Worm (Caenorhabditis elegans): ENCODE data around the gene T26H10.2.

Gene T26H10.2

ce11 chrV:11424565-11424964 lies at the start of gene T26H10.2:
T26H10.2 (minus strand) TSS chrV:11424665.
- TF ChIP-seq dao-5 (tag; optimal IDR thresholded peaks at IDR 0.05) (no peak), W03F9.2 (tag; optimal IDR thresholded peaks at IDR 0.05) (no peak), him-1 (tag; optimal IDR thresholded peaks at IDR 0.05) (no peak)

ce11 chrV:11472209-11472608 lies 47.7 kb upstream of the T26H10.2 start, which contains the start of the genes nas-20 and nas-21:
nas-20 (minus strand) TSS chrV:11472309.
nas-21 (plus strand) TSS chrV:11472564.
- TF ChIP-seq dao-5 (tag; optimal IDR thresholded peaks at IDR 0.05) = no peak
- TF ChIP-seq W03F9.2 (tag; optimal IDR thresholded peaks at IDR 0.05) = no peak
- no peak for TF ChIP-seq him-1 (tag; optimal IDR thresholded peaks at IDR 0.05)

DNA sequence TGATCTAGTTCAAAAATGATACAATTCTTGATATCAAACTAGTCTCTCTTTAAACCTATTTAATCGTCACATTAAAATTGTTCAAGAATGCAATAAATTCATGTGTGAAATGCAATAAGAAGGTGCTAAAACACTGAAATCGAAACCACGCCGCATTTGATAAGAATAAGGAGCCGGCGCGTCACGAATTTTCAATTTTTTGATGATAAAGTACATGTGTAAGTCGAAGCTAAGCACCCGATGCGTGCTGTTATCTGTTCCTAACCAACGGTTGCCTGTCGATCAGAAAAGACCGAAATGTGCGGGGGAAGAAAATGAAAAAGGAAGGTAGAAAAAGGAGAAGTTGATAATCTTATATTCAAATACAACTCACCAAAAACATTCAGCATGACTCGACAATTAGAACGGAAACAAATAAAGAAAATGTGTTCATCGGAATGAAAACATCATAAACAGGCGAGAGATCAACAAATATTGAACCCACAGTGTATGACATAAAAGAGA lies 45.8 kb upstream of the T26H10.2 start, which contains the start of gene aat-6:
aat-6 (minus strand) TSS at position 454 of the 504 bp plus-strand sequence.
- TF ChIP-seq W03F9.2 (tag; optimal IDR thresholded peaks at IDR 0.05) = no peak
- TF ChIP-seq him-1 (tag; optimal IDR thresholded peaks at IDR 0.05) = no peak
- TF ChIP-seq dao-5 (tag; optimal IDR thresholded peaks at IDR 0.05) = no peak

DNA sequence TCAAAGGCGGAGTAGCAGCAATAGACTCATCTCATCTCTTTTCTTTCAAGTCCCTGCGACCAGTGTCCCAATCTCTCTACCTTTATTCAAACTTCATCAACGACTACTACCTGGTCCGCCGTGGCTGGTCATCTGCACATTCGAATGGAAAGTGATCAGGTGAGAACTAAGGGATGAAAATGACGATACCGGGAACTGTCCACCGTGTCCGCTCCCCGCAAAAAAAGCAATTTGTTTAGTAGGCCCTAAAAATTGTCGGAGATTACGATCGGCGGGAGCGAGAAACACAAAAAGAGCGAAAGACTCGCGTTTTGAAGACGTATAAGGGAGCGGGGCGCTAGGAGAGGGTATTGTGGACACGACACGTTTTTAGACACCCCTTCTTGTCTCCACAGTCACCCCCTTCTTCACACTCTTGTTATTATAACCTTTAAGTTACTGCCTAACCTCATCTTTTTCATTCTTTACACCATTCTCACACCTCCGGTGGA lies 38.5 kb upstream of the T26H10.2 start, which contains the start of gene zipt-16:
zipt-16 (plus strand) TSS at position 51 of the 491 bp plus-strand sequence.
- TF ChIP-seq him-1 (tag; optimal IDR thresholded peaks at IDR 0.05) = no peak
- TF ChIP-seq dao-5 (tag; optimal IDR thresholded peaks at IDR 0.05) = no peak
- TF ChIP-seq W03F9.2 (tag; optimal IDR thresholded peaks at IDR 0.05) = no peak

DNA sequence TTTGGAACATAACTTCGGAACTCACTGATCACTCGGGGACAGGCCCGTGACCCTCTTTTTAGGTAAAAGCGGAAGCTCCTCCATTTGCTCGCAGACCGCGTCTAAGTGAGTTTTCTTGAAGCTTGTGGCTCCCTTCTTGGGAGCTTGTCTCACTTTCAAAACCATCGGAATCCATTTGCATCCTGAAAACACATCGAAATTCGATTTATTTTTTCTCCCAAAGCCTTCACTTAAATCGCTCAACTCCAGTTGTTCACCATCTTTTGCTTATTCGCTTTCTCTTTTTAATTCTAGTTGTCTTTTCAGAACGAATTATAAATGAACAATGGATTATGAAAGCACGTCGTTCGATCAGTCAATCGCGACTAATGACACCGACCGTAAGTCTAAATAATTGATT lies 34.8 kb upstream of the T26H10.2 start, which contains the start of gene T11F9.1:
T11F9.1 (plus strand) TSS at position 301 of the 400 bp plus-strand sequence.
- TF ChIP-seq dao-5 (tag; optimal IDR thresholded peaks at IDR 0.05) = no peak
- no peak for TF ChIP-seq him-1 (tag; optimal IDR thresholded peaks at IDR 0.05)
- TF ChIP-seq W03F9.2 (tag; optimal IDR thresholded peaks at IDR 0.05) = no peak

- TF ChIP-seq W03F9.2 (tag; optimal IDR thresholded peaks at IDR 0.05) = no peak
- TF ChIP-seq dao-5 (tag; optimal IDR thresholded peaks at IDR 0.05) = no peak
- TF ChIP-seq him-1 (tag; optimal IDR thresholded peaks at IDR 0.05) = no peak
These were observed 30.5 kb upstream of the T26H10.2 start for ce11 chrV:11454917-11455316.

DNA sequence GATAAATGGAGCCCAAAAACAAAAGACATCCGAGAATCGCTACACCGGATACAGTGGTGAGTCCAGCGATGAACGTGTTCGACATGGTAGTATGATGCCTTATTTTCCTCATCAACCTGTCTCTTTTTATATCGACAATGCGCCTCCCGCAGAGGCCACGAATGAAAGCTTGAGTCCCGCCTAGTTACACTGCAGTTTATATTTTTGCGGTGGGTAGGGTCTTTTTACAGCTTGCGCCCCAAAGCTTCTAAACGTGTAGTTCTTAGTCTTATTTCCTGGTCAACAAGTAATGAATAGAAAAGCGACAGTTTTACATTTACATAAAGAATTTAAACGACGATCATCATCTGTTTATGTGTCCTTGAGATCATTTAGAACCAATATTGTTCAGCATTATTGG lies 25.8 kb upstream of the T26H10.2 start, which contains the start of gene col-156:
col-156 (minus strand) TSS at position 101 of the 400 bp plus-strand sequence.
- TF ChIP-seq dao-5 (tag; optimal IDR thresholded peaks at IDR 0.05) (no peak), him-1 (tag; optimal IDR thresholded peaks at IDR 0.05) (no peak), W03F9.2 (tag; optimal IDR thresholded peaks at IDR 0.05) (no peak)

- TF ChIP-seq him-1 (tag; optimal IDR thresholded peaks at IDR 0.05) = no peak
- TF ChIP-seq W03F9.2 (tag; optimal IDR thresholded peaks at IDR 0.05) = no peak
- no peak for TF ChIP-seq dao-5 (tag; optimal IDR thresholded peaks at IDR 0.05)
These were observed 24.9 kb upstream of the T26H10.2 start for ce11 chrV:11449404-11449803.

DNA sequence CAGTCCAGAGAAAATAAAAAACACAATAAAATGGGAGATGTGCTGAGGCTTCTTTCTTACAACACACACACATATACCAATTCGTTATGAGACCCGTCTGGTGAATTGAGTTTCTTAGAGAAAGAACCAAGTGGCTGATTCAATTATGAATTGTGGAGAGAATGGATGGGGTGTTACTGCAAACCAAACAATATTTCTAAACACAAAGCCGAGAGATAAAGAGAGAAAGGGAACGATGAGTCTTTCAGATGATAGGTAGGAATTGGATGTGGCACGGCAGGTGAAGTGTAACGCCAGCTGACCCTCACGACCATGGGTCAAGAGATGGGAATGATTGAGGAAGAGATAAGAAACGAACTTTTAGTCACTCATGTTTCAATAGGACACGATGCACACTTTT lies 21.8 kb upstream of the T26H10.2 start, which contains the start of gene mig-17:
mig-17 (plus strand) TSS at position 389 of the 400 bp plus-strand sequence.
- TF ChIP-seq him-1 (tag; optimal IDR thresholded peaks at IDR 0.05) = no peak
- no peak for TF ChIP-seq W03F9.2 (tag; optimal IDR thresholded peaks at IDR 0.05)
- TF ChIP-seq dao-5 (tag; optimal IDR thresholded peaks at IDR 0.05) = no peak

ce11 chrV:11445375-11445774 lies 20.9 kb upstream of the T26H10.2 start:
- peak; percentile 35 for TF ChIP-seq him-1 (tag; optimal IDR thresholded peaks at IDR 0.05)
- no peak for TF ChIP-seq dao-5 (tag; optimal IDR thresholded peaks at IDR 0.05)
- no peak for TF ChIP-seq W03F9.2 (tag; optimal IDR thresholded peaks at IDR 0.05)

DNA sequence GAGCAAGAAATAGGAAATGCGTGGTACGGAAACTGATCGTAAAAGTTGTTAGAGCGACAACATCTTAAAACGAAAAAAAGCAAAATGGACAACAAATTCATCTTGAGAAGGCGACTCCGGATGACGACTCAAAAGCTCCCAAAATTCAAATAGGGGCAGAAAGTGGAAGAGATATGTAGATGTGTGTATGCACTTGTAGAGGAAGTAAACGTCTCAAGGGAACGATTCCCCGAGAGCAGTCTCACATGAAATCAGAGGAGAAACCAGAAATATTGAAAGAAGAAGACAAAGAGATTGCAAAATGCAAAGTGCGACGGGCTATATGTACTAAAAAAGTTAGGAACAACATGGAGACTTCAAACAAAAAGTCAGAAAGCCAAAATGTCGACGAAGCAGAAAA lies 19.0 kb upstream of the T26H10.2 start, which contains the start of gene F57B7.2:
F57B7.2 (minus strand) TSS at position 101 of the 400 bp plus-strand sequence.
- TF ChIP-seq him-1 (tag; optimal IDR thresholded peaks at IDR 0.05) (no peak), dao-5 (tag; optimal IDR thresholded peaks at IDR 0.05) (no peak), W03F9.2 (tag; optimal IDR thresholded peaks at IDR 0.05) (no peak)

DNA sequence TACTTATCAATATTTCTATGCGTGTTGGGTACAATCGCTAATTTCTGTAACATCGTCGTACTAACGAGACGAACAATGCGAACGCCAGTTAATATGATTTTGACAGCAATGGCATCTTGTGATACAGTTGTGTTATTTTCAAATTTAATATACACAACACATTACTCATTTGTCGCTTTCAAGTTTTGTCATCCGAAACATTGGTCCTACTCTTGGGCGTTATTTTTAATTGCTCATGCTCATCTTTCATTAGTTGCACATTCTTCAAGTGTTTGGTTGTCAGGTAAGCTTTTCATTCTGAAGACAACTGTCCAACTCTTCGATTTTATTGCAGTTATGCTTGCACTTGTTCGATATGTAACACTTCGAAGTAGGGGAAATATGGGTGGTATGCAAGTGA lies 14.7 kb upstream of the T26H10.2 start:
- no peak for TF ChIP-seq W03F9.2 (tag; optimal IDR thresholded peaks at IDR 0.05)
- TF ChIP-seq dao-5 (tag; optimal IDR thresholded peaks at IDR 0.05) = no peak
- TF ChIP-seq him-1 (tag; optimal IDR thresholded peaks at IDR 0.05) = no peak

DNA sequence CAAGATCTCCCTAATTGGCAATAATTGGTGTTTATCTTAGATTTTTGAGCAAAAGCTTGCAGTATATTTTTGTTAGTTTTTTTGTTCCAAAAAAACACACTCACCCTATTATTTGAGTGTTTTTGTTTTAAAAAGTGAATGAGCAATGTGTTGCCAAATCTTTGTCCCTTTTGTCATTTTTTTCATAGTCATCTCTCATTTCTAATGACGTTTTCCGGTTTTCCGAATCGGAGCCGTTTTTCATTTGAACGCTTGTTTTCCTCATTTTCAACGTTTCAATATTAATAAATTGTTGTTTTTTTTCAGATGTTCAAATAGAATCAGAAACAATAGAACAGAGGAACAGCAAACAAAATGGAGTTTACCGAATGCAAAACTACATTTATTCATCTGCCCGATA lies 14.0 kb upstream of the T26H10.2 start, which contains the start of gene dmsr-1:
dmsr-1 (plus strand) TSS at position 301 of the 400 bp plus-strand sequence.
- no peak for TF ChIP-seq him-1 (tag; optimal IDR thresholded peaks at IDR 0.05)
- TF ChIP-seq W03F9.2 (tag; optimal IDR thresholded peaks at IDR 0.05) = no peak
- no peak for TF ChIP-seq dao-5 (tag; optimal IDR thresholded peaks at IDR 0.05)

- TF ChIP-seq W03F9.2 (tag; optimal IDR thresholded peaks at IDR 0.05) (no peak), him-1 (tag; optimal IDR thresholded peaks at IDR 0.05) (no peak), dao-5 (tag; optimal IDR thresholded peaks at IDR 0.05) (no peak)
These were observed 11.9 kb upstream of the T26H10.2 start for ce11 chrV:11436407-11436806.

All from whole organism, L4/young adult.